Worm (Caenorhabditis elegans) whole organism, young adult: ENCODE measurements around the gene W05H9.4.

Experiments used
- B0019.2 ChIP-seq: fragments of 200-800 bp; sonication (Bioruptor generic); conservative IDR thresholded peaks from 2 replicates; pipeline ENCODE4 v1.3.6; 2022; ENCODE audit warnings: missing genetic modification reagents, missing genetic modification characterization, missing compliant biosample characterization
- B0261.1 ChIP-seq: sonication (generic microtip); optimal IDR thresholded peaks from 2 replicates; lab custom pipeline; 2016; ENCODE audit warnings: mild to moderate bottlenecking, missing genetic modification characterization, moderate library complexity, missing compliant biosample characterization
- B0336.3 ChIP-seq: fragments of 200-800 bp; sonication (Bioruptor generic); IDR thresholded peaks from 2 replicates; pipeline ENCODE4 v1.3.6; 2022; ENCODE audit warnings: missing genetic modification characterization, missing compliant biosample characterization
- C06A6.2 ChIP-seq: fragments of 200-800 bp; sonication (Bioruptor generic); conservative IDR thresholded peaks from 2 replicates; pipeline ENCODE4 v1.3.6; 2022; ENCODE audit warnings: missing genetic modification characterization, missing compliant biosample characterization
- F10E7.11 ChIP-seq: sonication (generic microtip); optimal IDR thresholded peaks from 2 replicates; lab custom pipeline; 2017; ENCODE audit warnings: mild to moderate bottlenecking, missing genetic modification characterization, moderate library complexity, missing compliant biosample characterization
- F22D6.2 ChIP-seq: sonication (generic microtip); optimal IDR thresholded peaks from 2 replicates; lab custom pipeline; 2016; ENCODE audit warnings: mild to moderate bottlenecking, missing genetic modification characterization, missing compliant biosample characterization
- F57C9.4 ChIP-seq: sonication (generic microtip); optimal IDR thresholded peaks from 2 replicates; lab custom pipeline; 2017; ENCODE audit warnings: mild to moderate bottlenecking, missing genetic modification characterization, missing compliant biosample characterization
- K11D2.4 ChIP-seq: fragments of 200-800 bp; sonication (Bioruptor generic); IDR thresholded peaks from 2 replicates; pipeline ENCODE4 v1.3.6; 2022; ENCODE audit warnings: missing genetic modification reagents, missing genetic modification characterization, missing compliant biosample characterization
- T07F8.4 ChIP-seq: sonication (generic microtip); optimal IDR thresholded peaks from 2 replicates; lab custom pipeline; 2016; ENCODE audit warnings: mild to moderate bottlenecking, missing genetic modification characterization, moderate library complexity, missing compliant biosample characterization
- Y53F4B.3 ChIP-seq: fragments of 200-800 bp; sonication (Bioruptor generic); IDR thresholded peaks from 2 replicates; pipeline ENCODE4 v1.3.6; 2022; ENCODE audit warnings: missing genetic modification reagents, missing genetic modification characterization, missing compliant biosample characterization
- Y53G8AR.9 ChIP-seq: fragments of 200-800 bp; sonication (Bioruptor generic); conservative IDR thresholded peaks from 2 replicates; pipeline ENCODE4 v1.3.6; 2022; ENCODE audit warnings: missing genetic modification reagents, missing genetic modification characterization, missing compliant biosample characterization
- akir-1 ChIP-seq: fragments of 200-800 bp; sonication (Bioruptor generic); optimal IDR thresholded peaks from 2 replicates; lab custom pipeline; 2018; ENCODE audit warnings: mild to moderate bottlenecking, missing genetic modification characterization, moderate library complexity, missing compliant biosample characterization
- atf-7 ChIP-seq: sonication (generic microtip); optimal IDR thresholded peaks from 2 replicates; lab custom pipeline; 2017; ENCODE audit warnings: mild to moderate bottlenecking, missing genetic modification characterization, missing compliant biosample characterization
- attf-6 ChIP-seq: fragments of 200-800 bp; sonication (Bioruptor generic); IDR thresholded peaks from 2 replicates; pipeline ENCODE4 v1.3.6; 2022; ENCODE audit warnings: missing genetic modification reagents, missing genetic modification characterization, missing compliant biosample characterization
- ccch-3 ChIP-seq: fragments of 200-800 bp; sonication (Bioruptor generic); optimal IDR thresholded peaks from 2 replicates; lab custom pipeline; 2018; ENCODE audit warnings: mild to moderate bottlenecking, missing genetic modification characterization, missing compliant biosample characterization
- cebp-1 ChIP-seq, 2 experiments: fragments of 200-800 bp in 1 of 2; sonication (Bioruptor generic) in 1 of 2; sonication (generic microtip) in 1 of 2; IDR thresholded peaks in 1 of 2; optimal IDR thresholded peaks in 1 of 2; 2 replicates each; pipeline versions ENCODE4 v1.3.6 to Lab custom; 2017 to 2022; ENCODE audit warnings: missing compliant biosample characterization in 2 of 2, missing genetic modification characterization in 2 of 2, mild to moderate bottlenecking in 1 of 2, missing genetic modification reagents in 1 of 2, moderate library complexity in 1 of 2
- cebp-2 ChIP-seq: fragments of 200-800 bp; sonication (Bioruptor generic); IDR thresholded peaks from 2 replicates; pipeline ENCODE4 v1.3.6; 2022; ENCODE audit warnings: missing genetic modification characterization, missing compliant biosample characterization
- ceh-58 ChIP-seq: fragments of 200-800 bp; sonication (Bioruptor generic); IDR thresholded peaks from 2 replicates; pipeline ENCODE4 v1.3.6; 2022; ENCODE audit warnings: missing genetic modification characterization, missing compliant biosample characterization
- ceh-79 ChIP-seq: sonication (generic microtip); optimal IDR thresholded peaks from 2 replicates; lab custom pipeline; 2017; ENCODE audit warnings: mild to moderate bottlenecking, missing genetic modification characterization, missing compliant biosample characterization
- chd-7 ChIP-seq: sonication (generic microtip); optimal IDR thresholded peaks from 2 replicates; lab custom pipeline; 2016; ENCODE audit warnings: mild to moderate bottlenecking, missing genetic modification characterization, moderate library complexity, missing compliant biosample characterization
- die-1 ChIP-seq: sonication (generic microtip); optimal IDR thresholded peaks from 2 replicates; lab custom pipeline; 2016; ENCODE audit warnings: missing genotype, mild to moderate bottlenecking, missing genetic modification characterization, missing compliant biosample characterization
- dox-1 ChIP-seq: fragments of 200-800 bp; sonication (Bioruptor generic); IDR thresholded peaks from 2 replicates; pipeline ENCODE4 v1.3.6; 2022; ENCODE audit warnings: missing genetic modification reagents, missing genetic modification characterization, missing compliant biosample characterization
- dpl-1 ChIP-seq: fragments of 150-350 bp; optimal IDR thresholded peaks from 2 replicates; lab custom pipeline; 2014; ENCODE audit warnings: missing biosample characterization, missing genetic modification reagents, missing genetic modification characterization
- ets-4 ChIP-seq: fragments of 200-800 bp; sonication (Bioruptor generic); optimal IDR thresholded peaks from 2 replicates; lab custom pipeline; 2018; ENCODE audit warnings: mild to moderate bottlenecking, missing genetic modification characterization, missing compliant biosample characterization
- hmg-20 ChIP-seq: fragments of 200-800 bp; sonication (Bioruptor generic); IDR thresholded peaks from 2 replicates; pipeline ENCODE4 v1.3.6; 2022; ENCODE audit warnings: missing genetic modification reagents, missing genetic modification characterization, missing compliant biosample characterization
- lsy-27 ChIP-seq: sonication (generic microtip); optimal IDR thresholded peaks from 2 replicates; lab custom pipeline; 2017; ENCODE audit warnings: missing genetic modification characterization, mild to moderate bottlenecking, missing compliant biosample characterization, antibody characterized with exemption, missing genotype, borderline replicate concordance; ENCODE audit not compliant: insufficient read depth
- madf-10 ChIP-seq: sonication (generic microtip); optimal IDR thresholded peaks from 2 replicates; lab custom pipeline; 2016; ENCODE audit warnings: mild to moderate bottlenecking, missing genetic modification characterization, missing compliant biosample characterization
- madf-3 ChIP-seq: fragments of 200-800 bp; sonication (Bioruptor generic); IDR thresholded peaks from 2 replicates; pipeline ENCODE4 v1.3.6; 2022; ENCODE audit warnings: missing genetic modification reagents, missing genetic modification characterization, missing compliant biosample characterization
- mcd-1 ChIP-seq: fragments of 200-800 bp; sonication (Bioruptor generic); IDR thresholded peaks from 2 replicates; pipeline ENCODE4 v1.3.6; 2022; ENCODE audit warnings: missing genetic modification reagents, missing genetic modification characterization, missing compliant biosample characterization
- mel-28 ChIP-seq: sonication (generic microtip); optimal IDR thresholded peaks from 2 replicates; lab custom pipeline; 2016; ENCODE audit warnings: borderline replicate concordance, mild to moderate bottlenecking, missing genetic modification characterization, missing compliant biosample characterization
- nfya-1 ChIP-seq: sonication (generic microtip); optimal IDR thresholded peaks from 2 replicates; lab custom pipeline; 2017; ENCODE audit warnings: antibody characterized with exemption, missing compliant biosample characterization, missing genetic modification characterization, borderline replicate concordance; ENCODE audit not compliant: insufficient read depth
- nfya-2 ChIP-seq: fragments of 200-800 bp; sonication (Bioruptor generic); IDR thresholded peaks from 2 replicates; pipeline ENCODE4 v1.3.6; 2022; ENCODE audit warnings: missing genetic modification reagents, missing genetic modification characterization, missing compliant biosample characterization
- nhr-120 ChIP-seq: fragments of 200-800 bp; sonication (Bioruptor generic); IDR thresholded peaks from 2 replicates; pipeline ENCODE4 v1.3.6; 2022; ENCODE audit warnings: missing genetic modification characterization, missing compliant biosample characterization
- nhr-27 ChIP-seq: fragments of 200-800 bp; sonication (Bioruptor generic); optimal IDR thresholded peaks from 2 replicates; lab custom pipeline; 2018; ENCODE audit warnings: mild to moderate bottlenecking, missing genetic modification characterization, moderate library complexity, missing compliant biosample characterization
- nhr-90 ChIP-seq: sonication (generic microtip); optimal IDR thresholded peaks from 2 replicates; lab custom pipeline; 2016; ENCODE audit warnings: missing genotype, mild to moderate bottlenecking, missing genetic modification characterization, missing compliant biosample characterization
- rcor-1 ChIP-seq: fragments of 200-800 bp; sonication (Bioruptor generic); IDR thresholded peaks from 2 replicates; pipeline ENCODE4 v1.3.6; 2022; ENCODE audit warnings: missing genetic modification reagents, missing genetic modification characterization, missing compliant biosample characterization
- rec-8 ChIP-seq, 2 experiments: sonication (generic microtip); optimal IDR thresholded peaks; 2 replicates each; lab custom pipeline; 2016; ENCODE audit warnings: mild to moderate bottlenecking in 2 of 2, missing genetic modification characterization in 2 of 2, missing genetic modification reagents in 2 of 2, missing genotype in 2 of 2, missing biosample characterization in 1 of 2, missing compliant biosample characterization in 1 of 2, moderate library complexity in 1 of 2
- repo-1 ChIP-seq: sonication (generic microtip); optimal IDR thresholded peaks from 2 replicates; lab custom pipeline; 2017; ENCODE audit warnings: mild to moderate bottlenecking, missing genetic modification characterization, missing compliant biosample characterization
- rpc-1 ChIP-seq, 2 experiments: fragments of 150-350 bp in 1 of 2; sonication (generic microtip) in 1 of 2; optimal IDR thresholded peaks; 2 replicates each; lab custom pipeline; 2014 to 2018; ENCODE audit warnings: missing biosample characterization in 1 of 2, missing genetic modification characterization in 1 of 2, missing genetic modification reagents in 1 of 2, missing genotype in 1 of 2
- sdz-38 ChIP-seq: sonication (generic microtip); optimal IDR thresholded peaks from 2 replicates; lab custom pipeline; 2016; ENCODE audit warnings: missing genotype, missing genetic modification characterization, missing compliant biosample characterization
- tbx-9 ChIP-seq: sonication (generic microtip); optimal IDR thresholded peaks from 2 replicates; lab custom pipeline; 2016; ENCODE audit warnings: borderline replicate concordance, missing genetic modification characterization, inconsistent platforms, missing compliant biosample characterization
- xnd-1 ChIP-seq: sonication (generic microtip); optimal IDR thresholded peaks from 2 replicates; lab custom pipeline; 2016; ENCODE audit warnings: missing genotype, missing genetic modification reagents, missing genetic modification characterization, missing compliant biosample characterization
- zfh-2 ChIP-seq: fragments of 200-800 bp; sonication (Bioruptor generic); conservative IDR thresholded peaks from 2 replicates; pipeline ENCODE4 v1.3.6; 2022; ENCODE audit warnings: missing genetic modification reagents, missing genetic modification characterization, missing compliant biosample characterization
- ztf-18 ChIP-seq: sonication (generic microtip); optimal IDR thresholded peaks from 2 replicates; lab custom pipeline; 2016; ENCODE audit warnings: missing genotype, mild to moderate bottlenecking, missing genetic modification characterization, missing compliant biosample characterization
- ztf-22 ChIP-seq: fragments of 200-800 bp; sonication (Bioruptor generic); optimal IDR thresholded peaks from 2 replicates; lab custom pipeline; 2018; ENCODE audit warnings: mild to moderate bottlenecking, missing genetic modification characterization, moderate library complexity, missing compliant biosample characterization

The W05H9.4 gene

DNA sequence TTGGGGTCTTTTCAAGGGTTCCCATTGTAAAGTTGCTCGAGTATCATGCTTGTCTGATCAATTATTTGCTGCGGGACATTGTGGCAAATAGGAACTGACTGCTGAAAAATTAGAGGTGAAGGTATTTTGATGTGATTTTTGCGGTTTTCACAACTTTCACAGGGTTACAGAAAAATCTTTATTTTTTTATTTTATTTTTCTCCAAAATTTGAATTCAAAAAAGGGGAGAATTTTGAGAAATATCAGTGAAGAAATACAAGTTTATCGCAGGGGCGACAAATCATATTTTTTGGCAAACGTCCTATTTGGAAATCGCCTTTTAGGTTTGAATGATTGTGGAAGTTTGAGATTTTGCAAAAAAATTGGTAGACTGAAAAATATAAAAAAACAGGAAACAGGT lies 28.2 kb downstream of the W05H9.4 start, which contains the start of gene lev-9:
TSS of gene lev-9 (minus strand) at position 101 of the 400 bp plus-strand sequence.
- TF ChIP-seq madf-10 (tag; lab: Kevin White, UChicago) (no peak), rec-8 (tag; optimal IDR thresholded peaks at IDR 0.05; lab: Kevin White, UChicago) (no peak), ets-4 (no peak), B0336.3 (GFP tag; lab: Robert Waterston, UW) (no peak), ceh-79 (tag; lab: Kevin White, UChicago) (no peak), rpc-1 (optimal IDR thresholded peaks at IDR 0.05; lab: Kevin White, UChicago) (no peak), rpc-1 (tag; optimal IDR thresholded peaks at IDR 0.05; lab: Kevin White, UChicago) (no peak), sdz-38 (no peak), zfh-2 (GFP tag; lab: Robert Waterston, UW) (no peak), madf-3 (GFP tag; lab: Robert Waterston, UW) (no peak), mcd-1 (GFP tag; lab: Robert Waterston, UW) (no peak), attf-6 (GFP tag; lab: Robert Waterston, UW) (no peak), rcor-1 (GFP tag; lab: Robert Waterston, UW) (no peak), akir-1 (GFP tag; lab: Kevin White, UChicago) (no peak), dox-1 (GFP tag; lab: Robert Waterston, UW) (no peak), F10E7.11 (tag; lab: Kevin White, UChicago) (no peak), mel-28 (tag; lab: Kevin White, UChicago) (no peak)

DNA sequence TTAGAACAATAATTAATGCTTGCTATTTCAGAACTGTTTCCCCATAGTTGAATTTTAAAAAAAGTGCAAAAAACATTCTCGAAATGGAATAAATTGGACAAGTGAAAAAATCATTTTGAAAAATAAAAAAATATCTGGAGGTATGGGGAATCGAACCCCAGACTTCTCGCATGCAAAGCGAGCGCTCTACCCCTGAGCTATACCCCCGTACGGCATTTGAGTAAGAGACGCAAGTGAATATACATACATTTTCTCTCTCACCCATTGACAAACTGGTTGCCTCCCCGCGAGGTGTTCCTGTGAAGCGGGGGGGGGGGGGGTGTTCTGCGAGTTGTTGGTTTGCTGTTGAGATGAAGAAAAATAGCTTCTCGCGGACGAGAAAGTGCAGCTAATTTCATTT lies 28.7 kb downstream of the W05H9.4 start:
- TF ChIP-seq F57C9.4 (tag; lab: Kevin White, UChicago) (peak; percentile 42), nhr-120 (peak; percentile 84; the same call in 1 of the 2 replicates), chd-7 (tag; lab: Kevin White, UChicago) (peak; percentile 91), hmg-20 (peak; percentile 88), repo-1 (tag; lab: Kevin White, UChicago) (peak; percentile 79), ceh-58 (GFP tag; lab: Robert Waterston, UW) (peak; percentile 96; the same call in 1 of the 2 replicates), madf-3 (GFP tag; lab: Robert Waterston, UW) (peak; percentile 86; the same call in 1 of the 2 replicates), die-1 (peak; percentile 96), xnd-1 (tag; lab: Kevin White, UChicago) (no peak), cebp-2 (GFP tag; lab: Robert Waterston, UW) (peak; percentile 90), nfya-1 (tag; lab: Kevin White, UChicago) (no peak), ztf-22 (peak; percentile 64), mcd-1 (GFP tag; lab: Robert Waterston, UW) (peak; percentile 72), ets-4 (peak; percentile 25), Y53F4B.3 (GFP tag; lab: Robert Waterston, UW) (0 out of 2 replicates have a peak, but pooled peaks have one; percentile 35), ccch-3 (GFP tag; lab: Kevin White, UChicago) (peak; percentile 66), C06A6.2 (GFP tag; lab: Robert Waterston, UW) (no peak), dpl-1 (GFP tag; lab: Kevin White, UChicago) (no peak), cebp-1 (GFP tag; IDR thresholded peaks at IDR 0.05; lab: Robert Waterston, UW) (peak; percentile 54; the same call in 1 of the 2 replicates), cebp-1 (tag; optimal IDR thresholded peaks at IDR 0.05; lab: Kevin White, UChicago) (peak; percentile 79), atf-7 (tag; lab: Kevin White, UChicago) (peak; percentile 84), B0261.1 (tag; lab: Kevin White, UChicago) (peak; percentile 90), tbx-9 (tag; lab: Kevin White, UChicago) (no peak), ceh-79 (tag; lab: Kevin White, UChicago) (peak; percentile 75), K11D2.4 (GFP tag; lab: Robert Waterston, UW) (peak; percentile 80), Y53G8AR.9 (GFP tag; lab: Robert Waterston, UW) (peak; percentile 60; the same call in 1 of the 2 replicates), lsy-27 (tag; lab: Kevin White, UChicago) (no peak), T07F8.4 (tag; lab: Kevin White, UChicago) (peak; percentile 74), ztf-18 (tag; lab: Kevin White, UChicago) (peak; percentile 72), nhr-90 (tag; lab: Kevin White, UChicago) (peak; percentile 91), nfya-2 (GFP tag; lab: Robert Waterston, UW) (no peak), nhr-27 (tag; lab: Kevin White, UChicago) (no peak), B0019.2 (GFP tag; lab: Robert Waterston, UW) (0 out of 2 replicates have a peak, but pooled peaks have one; percentile 30), F22D6.2 (tag; lab: Kevin White, UChicago) (peak; percentile 45)
